Worm (Caenorhabditis elegans) whole organism, young adult: ENCODE results near the gene Y25C1A.8.

Experiments
- C17E4.6 ChIP-seq: fragments of 200-800 bp; sonication (Bioruptor generic); IDR thresholded peaks from 2 replicates; pipeline ENCODE4 v1.3.6; 2022; ENCODE audit warnings: missing genetic modification reagents, missing genetic modification characterization, missing compliant biosample characterization
- F22D6.2 ChIP-seq: sonication (generic microtip); optimal IDR thresholded peaks from 2 replicates; lab custom pipeline; 2016; ENCODE audit warnings: mild to moderate bottlenecking, missing genetic modification characterization, missing compliant biosample characterization
- F57A8.1 ChIP-seq: fragments of 200-800 bp; sonication (Bioruptor generic); optimal IDR thresholded peaks from 2 replicates; lab custom pipeline; 2018; ENCODE audit warnings: mild to moderate bottlenecking, missing genetic modification characterization, moderate library complexity, missing compliant biosample characterization
- F57C9.4 ChIP-seq: sonication (generic microtip); optimal IDR thresholded peaks from 2 replicates; lab custom pipeline; 2017; ENCODE audit warnings: mild to moderate bottlenecking, missing genetic modification characterization, missing compliant biosample characterization
- Y53F4B.3 ChIP-seq: fragments of 200-800 bp; sonication (Bioruptor generic); IDR thresholded peaks from 2 replicates; pipeline ENCODE4 v1.3.6; 2022; ENCODE audit warnings: missing genetic modification reagents, missing genetic modification characterization, missing compliant biosample characterization
- Y95B8A.8 ChIP-seq: fragments of 200-800 bp; sonication (Bioruptor generic); IDR thresholded peaks from 2 replicates; pipeline ENCODE4 v1.3.6; 2022; ENCODE audit warnings: missing genetic modification reagents, missing genetic modification characterization, missing compliant biosample characterization
- aptf-3 ChIP-seq: fragments of 200-800 bp; sonication (Bioruptor generic); IDR thresholded peaks from 2 replicates; pipeline ENCODE4 v1.3.6; 2022; ENCODE audit warnings: missing genetic modification characterization, missing compliant biosample characterization
- athp-1 ChIP-seq: sonication (generic microtip); optimal IDR thresholded peaks from 2 replicates; lab custom pipeline; 2017; ENCODE audit warnings: mild to moderate bottlenecking, missing genetic modification characterization, missing compliant biosample characterization
- chd-7 ChIP-seq: sonication (generic microtip); optimal IDR thresholded peaks from 2 replicates; lab custom pipeline; 2016; ENCODE audit warnings: mild to moderate bottlenecking, missing genetic modification characterization, moderate library complexity, missing compliant biosample characterization
- egrh-3 ChIP-seq: fragments of 200-800 bp; sonication (Bioruptor generic); IDR thresholded peaks from 2 replicates; pipeline ENCODE4 v1.3.6; 2022; ENCODE audit warnings: missing genetic modification reagents, missing genetic modification characterization, missing compliant biosample characterization
- ekl-4 ChIP-seq: fragments of 200-800 bp; sonication (Bioruptor generic); IDR thresholded peaks from 2 replicates; pipeline ENCODE4 v1.3.6; 2022; ENCODE audit warnings: missing genetic modification reagents, missing genetic modification characterization, missing compliant biosample characterization
- hlh-26 ChIP-seq: fragments of 200-800 bp; sonication (Bioruptor generic); conservative IDR thresholded peaks from 2 replicates; pipeline ENCODE4 v1.3.6; 2022; ENCODE audit warnings: missing genetic modification reagents, missing genetic modification characterization, missing compliant biosample characterization
- hrde-1 ChIP-seq: sonication (generic microtip); optimal IDR thresholded peaks from 2 replicates; lab custom pipeline; 2016; ENCODE audit warnings: missing genetic modification characterization, mild to moderate bottlenecking, missing compliant biosample characterization, moderate library complexity, missing genotype, missing genetic modification reagents, borderline replicate concordance
- let-526 ChIP-seq: fragments of 200-800 bp; sonication (Bioruptor generic); IDR thresholded peaks from 2 replicates; pipeline ENCODE4 v1.3.6; 2022; ENCODE audit warnings: missing genetic modification reagents, missing genetic modification characterization, missing compliant biosample characterization
- let-607 ChIP-seq, 2 experiments: fragments of 200-800 bp in 1 of 2; sonication (Bioruptor generic) in 1 of 2; sonication (generic microtip) in 1 of 2; optimal IDR thresholded peaks; 2 replicates each; lab custom pipeline; 2016 to 2018; ENCODE audit warnings: mild to moderate bottlenecking in 2 of 2, missing compliant biosample characterization in 2 of 2, missing genetic modification characterization in 2 of 2, moderate library complexity in 2 of 2, missing genotype in 1 of 2
- lin-40 ChIP-seq: sonication (generic microtip); optimal IDR thresholded peaks from 2 replicates; lab custom pipeline; 2016; ENCODE audit warnings: missing genetic modification characterization, mild to moderate bottlenecking, missing compliant biosample characterization, missing genotype, missing genetic modification reagents
- lsl-1 ChIP-seq: fragments of 200-800 bp; sonication (Bioruptor generic); optimal IDR thresholded peaks from 2 replicates; lab custom pipeline; 2018; ENCODE audit warnings: mild to moderate bottlenecking, missing genetic modification characterization, moderate library complexity, missing compliant biosample characterization
- lsy-27 ChIP-seq: sonication (generic microtip); optimal IDR thresholded peaks from 2 replicates; lab custom pipeline; 2017; ENCODE audit warnings: missing genetic modification characterization, mild to moderate bottlenecking, missing compliant biosample characterization, antibody characterized with exemption, missing genotype, borderline replicate concordance; ENCODE audit not compliant: insufficient read depth
- madf-10 ChIP-seq: sonication (generic microtip); optimal IDR thresholded peaks from 2 replicates; lab custom pipeline; 2016; ENCODE audit warnings: mild to moderate bottlenecking, missing genetic modification characterization, missing compliant biosample characterization
- madf-3 ChIP-seq: fragments of 200-800 bp; sonication (Bioruptor generic); IDR thresholded peaks from 2 replicates; pipeline ENCODE4 v1.3.6; 2022; ENCODE audit warnings: missing genetic modification reagents, missing genetic modification characterization, missing compliant biosample characterization
- madf-8 ChIP-seq: fragments of 200-800 bp; sonication (Bioruptor generic); conservative IDR thresholded peaks from 2 replicates; pipeline ENCODE4 v1.3.6; 2022; ENCODE audit warnings: missing genetic modification reagents, missing genetic modification characterization, missing compliant biosample characterization
- mxl-1 ChIP-seq: sonication (generic microtip); optimal IDR thresholded peaks from 2 replicates; lab custom pipeline; 2016; ENCODE audit warnings: missing genetic modification characterization, missing compliant biosample characterization
- nfya-1 ChIP-seq: sonication (generic microtip); optimal IDR thresholded peaks from 2 replicates; lab custom pipeline; 2017; ENCODE audit warnings: antibody characterized with exemption, missing compliant biosample characterization, missing genetic modification characterization, borderline replicate concordance; ENCODE audit not compliant: insufficient read depth
- nfya-2 ChIP-seq: fragments of 200-800 bp; sonication (Bioruptor generic); IDR thresholded peaks from 2 replicates; pipeline ENCODE4 v1.3.6; 2022; ENCODE audit warnings: missing genetic modification reagents, missing genetic modification characterization, missing compliant biosample characterization
- nfyb-1 ChIP-seq: fragments of 200-800 bp; sonication (Bioruptor generic); IDR thresholded peaks from 2 replicates; pipeline ENCODE4 v1.3.6; 2022; ENCODE audit warnings: missing genetic modification reagents, missing genetic modification characterization, missing compliant biosample characterization
- nhr-120 ChIP-seq: fragments of 200-800 bp; sonication (Bioruptor generic); IDR thresholded peaks from 2 replicates; pipeline ENCODE4 v1.3.6; 2022; ENCODE audit warnings: missing genetic modification characterization, missing compliant biosample characterization
- nhr-90 ChIP-seq: sonication (generic microtip); optimal IDR thresholded peaks from 2 replicates; lab custom pipeline; 2016; ENCODE audit warnings: missing genotype, mild to moderate bottlenecking, missing genetic modification characterization, missing compliant biosample characterization
- rec-8 ChIP-seq, 2 experiments: sonication (generic microtip); optimal IDR thresholded peaks; 2 replicates each; lab custom pipeline; 2016; ENCODE audit warnings: mild to moderate bottlenecking in 2 of 2, missing genetic modification characterization in 2 of 2, missing genetic modification reagents in 2 of 2, missing genotype in 2 of 2, missing biosample characterization in 1 of 2, missing compliant biosample characterization in 1 of 2, moderate library complexity in 1 of 2
- snpc-1.1 ChIP-seq: sonication (generic microtip); optimal IDR thresholded peaks from 2 replicates; lab custom pipeline; 2017; ENCODE audit warnings: missing genetic modification characterization, mild to moderate bottlenecking, missing compliant biosample characterization, antibody characterized with exemption, moderate library complexity, missing genotype, missing genetic modification reagents; ENCODE audit not compliant: insufficient read depth
- snpc-1.3 ChIP-seq: sonication (generic microtip); optimal IDR thresholded peaks from 2 replicates; lab custom pipeline; 2017; ENCODE audit warnings: missing genetic modification characterization, mild to moderate bottlenecking, missing compliant biosample characterization, antibody characterized with exemption, moderate library complexity, missing genotype, missing genetic modification reagents; ENCODE audit not compliant: insufficient read depth
- snpc-4 ChIP-seq, 5 experiments: fragments of 150-350 bp in 1 of 5; sonication (generic microtip) in 4 of 5; optimal IDR thresholded peaks; 2 replicates each; lab custom pipeline; 2014 to 2018; ENCODE audit warnings: missing genetic modification characterization in 5 of 5, missing biosample characterization in 3 of 5, antibody characterized with exemption in 2 of 5, mild to moderate bottlenecking in 2 of 5, missing compliant biosample characterization in 2 of 5, missing genotype in 2 of 5, moderate library complexity in 2 of 5, missing genetic modification reagents in 1 of 5
- tbp1 ChIP-seq: fragments of 200-800 bp; sonication (Bioruptor generic); optimal IDR thresholded peaks from 2 replicates; lab custom pipeline; 2018; ENCODE audit warnings: mild to moderate bottlenecking, missing genetic modification characterization, missing compliant biosample characterization
- tbx-9 ChIP-seq: sonication (generic microtip); optimal IDR thresholded peaks from 2 replicates; lab custom pipeline; 2016; ENCODE audit warnings: borderline replicate concordance, missing genetic modification characterization, inconsistent platforms, missing compliant biosample characterization
- unc-130 ChIP-seq: sonication (generic microtip); optimal IDR thresholded peaks from 2 replicates; lab custom pipeline; 2016; ENCODE audit warnings: missing genetic modification reagents, missing genetic modification characterization, missing compliant biosample characterization
- unc-62 ChIP-seq: fragments of 150-350 bp; optimal IDR thresholded peaks from 2 replicates; lab custom pipeline; 2014; ENCODE audit warnings: missing biosample characterization, missing genetic modification reagents, missing genetic modification characterization
- xnd-1 ChIP-seq: sonication (generic microtip); optimal IDR thresholded peaks from 2 replicates; lab custom pipeline; 2016; ENCODE audit warnings: missing genotype, missing genetic modification reagents, missing genetic modification characterization, missing compliant biosample characterization

The Y25C1A.8 gene

ce11 chrII:3076915-3077314 lies at the start of gene Y25C1A.8 (continued):
- no peak for TF ChIP-seq Y53F4B.3 (GFP tag; lab: Robert Waterston, UW)
- TF ChIP-seq let-607 (tag; optimal IDR thresholded peaks at IDR 0.05; lab: Kevin White, UChicago) = peak; percentile 97 to 98
- peak; percentile 69 for TF ChIP-seq xnd-1 (tag; lab: Kevin White, UChicago)
- peak; percentile 90; the same call in 1 of the 2 replicates for TF ChIP-seq ekl-4 (GFP tag; lab: Robert Waterston, UW)
- no peak for TF ChIP-seq F57A8.1 (GFP tag; lab: Kevin White, UChicago)
- TF ChIP-seq unc-62 = no peak
- no peak for TF ChIP-seq nfya-1 (tag; lab: Kevin White, UChicago)
- no peak for TF ChIP-seq rec-8 (tag; optimal IDR thresholded peaks at IDR 0.05; lab: Kevin White, UChicago)
- no peak; the same call in none of the 2 replicates for TF ChIP-seq Y95B8A.8 (GFP tag; lab: Robert Waterston, UW)
- no peak for TF ChIP-seq unc-130 (GFP tag; lab: Kevin White, UChicago)
- peak; percentile 28; the same call in 1 of the 2 replicates for TF ChIP-seq madf-8
- peak; percentile 94 for TF ChIP-seq lin-40
- no peak for TF ChIP-seq let-526 (GFP tag; lab: Robert Waterston, UW)
- TF ChIP-seq chd-7 (tag; lab: Kevin White, UChicago) = no peak
- no peak; the same call in 1 of the 2 replicates for TF ChIP-seq C17E4.6
- TF ChIP-seq hrde-1 (tag; lab: Kevin White, UChicago) = no peak
- no peak for TF ChIP-seq nfya-2
- TF ChIP-seq tbx-9 (tag; lab: Kevin White, UChicago) = no peak
- TF ChIP-seq nfyb-1 (GFP tag; lab: Robert Waterston, UW) = peak; percentile 94
- TF ChIP-seq athp-1 (tag; lab: Kevin White, UChicago) = peak; percentile 62
- peak; percentile 70 for TF ChIP-seq F22D6.2 (tag; lab: Kevin White, UChicago)
- peak; percentile 51 for TF ChIP-seq snpc-1.3
- no peak for TF ChIP-seq madf-3 (GFP tag; lab: Robert Waterston, UW)
- TF ChIP-seq mxl-1 = peak; percentile 15
- TF ChIP-seq egrh-3 (GFP tag; lab: Robert Waterston, UW) = no peak
- no peak for TF ChIP-seq hlh-26 (GFP tag; lab: Robert Waterston, UW)
- no peak for TF ChIP-seq nhr-120 (GFP tag; lab: Robert Waterston, UW)
- TF ChIP-seq nhr-90 (tag; lab: Kevin White, UChicago) = no peak

- no peak for TF ChIP-seq snpc-4 (GFP tag; optimal IDR thresholded peaks at IDR 0.05; lab: Kevin White, UChicago)
- no peak for TF ChIP-seq snpc-4 (tag; optimal IDR thresholded peaks at IDR 0.05; lab: Kevin White, UChicago)
- TF ChIP-seq lsy-27 (tag; lab: Kevin White, UChicago) = no peak
- TF ChIP-seq, all 124 proteins: peak for 0
Measured at ce11 chrII:3126341-3126740, 49.6 kb upstream of the Y25C1A.8 start, which contains the start of gene ins-19. Gene ins-19 (minus strand): TSS chrII:3126441.

ce11 chrII:3123206-3123605 lies 46.4 kb upstream of the Y25C1A.8 start, which contains the start of gene srh-71:
Gene srh-71 (plus strand): TSS chrII:3123506.
- no peak for TF ChIP-seq madf-10 (tag; lab: Kevin White, UChicago)
- no peak for TF ChIP-seq lsl-1 (GFP tag; lab: Kevin White, UChicago)
- TF ChIP-seq snpc-1.1 (tag; lab: Kevin White, UChicago) = no peak
- no peak for TF ChIP-seq tbp1
- TF ChIP-seq F57C9.4 (tag; lab: Kevin White, UChicago) = no peak
- no peak for TF ChIP-seq hlh-26 (GFP tag; lab: Robert Waterston, UW)
- no peak for TF ChIP-seq aptf-3
- no peak for TF ChIP-seq snpc-1.3
